Fruit fly (Drosophila melanogaster): ENCODE results near the gene CG18528.

- no peak for TF ChIP-seq CG8478 (optimal IDR thresholded peaks at IDR 0.05)
- TF ChIP-seq CTCF (optimal IDR thresholded peaks at IDR 0.05), result no peak
These were observed 5.1 kb upstream of the CG18528 start, which contains the start of the genes CG17784 and CG13613 for dm6 chr3R:24364880-24365604.

Measured in S2 (cell line).